Fruit fly (Drosophila melanogaster): ENCODE results near the gene danr.

Gene danr

DNA sequence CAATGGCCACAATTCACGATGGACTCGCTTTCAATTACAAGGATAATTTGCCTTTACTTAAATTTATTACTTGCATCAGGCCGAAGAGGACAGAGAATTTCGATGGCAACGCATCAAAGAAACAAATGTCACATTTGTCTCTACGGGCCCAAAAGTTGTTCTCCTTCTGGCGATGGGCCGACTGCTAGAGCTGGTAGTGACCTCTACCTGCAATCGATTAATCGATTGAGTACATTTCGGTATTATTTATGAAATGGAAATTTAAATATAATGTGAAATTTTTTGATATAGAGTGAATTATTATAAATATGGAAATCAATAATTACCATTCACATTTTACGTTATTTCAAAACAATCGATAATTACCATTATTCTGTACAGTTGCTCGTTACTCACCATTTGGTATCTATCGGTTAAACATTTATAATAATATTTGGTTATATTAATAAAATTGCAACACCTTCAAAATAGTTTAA is 15.1 kb upstream of the danr start, which contains the start of the genes CG31510 and TTLL5 (continued):
- TF ChIP-seq lola (GFP tag; optimal IDR thresholded peaks at IDR 0.05) (peak in 1 of 3 experiments; percentile 18), CG14710 (tag; optimal IDR thresholded peaks at IDR 0.05) (peak; percentile 58), zen (tag; optimal IDR thresholded peaks at IDR 0.05) (no peak), danr (GFP tag; IDR thresholded peaks at IDR 0.05) (0 out of 2 replicates have a peak, but pooled peaks have one; percentile 10), pho (GFP tag; optimal IDR thresholded peaks at IDR 0.05) (no peak), gro (GFP tag; optimal IDR thresholded peaks at IDR 0.05) (peak; percentile 30), lov (optimal IDR thresholded peaks at IDR 0.05) (no peak), lov (GFP tag; IDR thresholded peaks at IDR 0.05) (0 out of 3 replicates have a peak, but pooled peaks have one; percentile 67), CG34224 (GFP tag; IDR thresholded peaks at IDR 0.05; ENCODE audit: partially characterized antibody) (peak; percentile 15; the same call in 2 of the 3 replicates), Atf6 (GFP tag; IDR thresholded peaks at IDR 0.05) (no peak), CG12104 (GFP tag; optimal IDR thresholded peaks at IDR 0.05) (no peak), CG13287 (GFP tag; IDR thresholded peaks at IDR 0.05; ENCODE audit: partially characterized antibody) (peak; percentile 75; the same call in 1 of the 2 replicates), Bgb (GFP tag; IDR thresholded peaks at IDR 0.05; ENCODE audit: partially characterized antibody) (peak; percentile 66), Bdp1 (GFP tag; optimal IDR thresholded peaks at IDR 0.05) (no peak), slbo (GFP tag; IDR thresholded peaks at IDR 0.05) (peak; percentile 36; the same call in 1 of the 2 replicates), CG13775 (GFP tag; optimal IDR thresholded peaks at IDR 0.05) (no peak), HLH4C (GFP tag; IDR thresholded peaks at IDR 0.05; ENCODE audit: partially characterized antibody) (peak; percentile 68), CHES-1-like (GFP tag; optimal IDR thresholded peaks at IDR 0.05) (peak; percentile 13), trem (tag; optimal IDR thresholded peaks at IDR 0.05) (no peak), pzg (GFP tag; optimal IDR thresholded peaks at IDR 0.05) (peak; percentile 43), CG12659 (GFP tag; optimal IDR thresholded peaks at IDR 0.05) (no peak), Dip3 (GFP tag; optimal IDR thresholded peaks at IDR 0.05) (peak; percentile 12), CG3847 (GFP tag; IDR thresholded peaks at IDR 0.05) (peak; percentile 17; the same call in 1 of the 2 replicates), CG42726 (GFP tag; IDR thresholded peaks at IDR 0.05; ENCODE audit: partially characterized antibody) (peak; percentile 48; the same call in 1 of the 2 replicates), MBD-R2 (GFP tag; IDR thresholded peaks at IDR 0.05) (peak; percentile 71), Stat92E (GFP tag; optimal IDR thresholded peaks at IDR 0.05) (peak in 1 of 3 experiments; percentile 16), lilli (GFP tag; optimal IDR thresholded peaks at IDR 0.05) (peak; percentile 15), YL-1 (GFP tag; optimal IDR thresholded peaks at IDR 0.05) (peak; percentile 32), unpg (GFP tag; optimal IDR thresholded peaks at IDR 0.05) (no peak), inv (GFP tag; IDR thresholded peaks at IDR 0.05; ENCODE audit: partially characterized antibody) (no peak; the same call in 1 of the 2 replicates), tna (GFP tag; IDR thresholded peaks at IDR 0.05; ENCODE audit: partially characterized antibody) (peak; percentile 15; the same call in 1 of the 2 replicates), Opbp (GFP tag; IDR thresholded peaks at IDR 0.05; ENCODE audit: partially characterized antibody) (peak; percentile 72), CG5180 (GFP tag; optimal IDR thresholded peaks at IDR 0.05) (no peak), CG13123 (GFP tag; optimal IDR thresholded peaks at IDR 0.05) (no peak), CG30403 (GFP tag; optimal IDR thresholded peaks at IDR 0.05) (peak; percentile 33), BEAF-32 (GFP tag; optimal IDR thresholded peaks at IDR 0.05) (peak; percentile 69), sens (GFP tag) (peak; percentile 67), HLH3B (GFP tag; IDR thresholded peaks at IDR 0.05) (0 out of 2 replicates have a peak, but pooled peaks have one; percentile 11), CG10209 (GFP tag; optimal IDR thresholded peaks at IDR 0.05) (no peak), amos (GFP tag; IDR thresholded peaks at IDR 0.05; ENCODE audit: partially characterized antibody) (peak; percentile 71), CG30020 (tag; optimal IDR thresholded peaks at IDR 0.05) (peak; percentile 69), zfh1 (GFP tag; IDR thresholded peaks at IDR 0.05) (peak; percentile 49; the same call in 1 of the 3 replicates), hbn (GFP tag; IDR thresholded peaks at IDR 0.05; ENCODE audit: partially characterized antibody) (peak; percentile 17), CG4617 (GFP tag; optimal IDR thresholded peaks at IDR 0.05; ENCODE audit: borderline replicate concordance) (peak; percentile 49), tgo (GFP tag; IDR thresholded peaks at IDR 0.05) (no peak), MESR4 (GFP tag; optimal IDR thresholded peaks at IDR 0.05) (peak; percentile 99), zfh2 (GFP tag; optimal IDR thresholded peaks at IDR 0.05) (peak; percentile 17), mam (GFP tag; optimal IDR thresholded peaks at IDR 0.05) (peak; percentile 27)
